Worm (Caenorhabditis elegans) whole organism, young adult: ENCODE results near the gene ced-9.

Experiments used
- B0035.1 ChIP-seq: sonication (generic microtip); optimal IDR thresholded peaks from 2 replicates; lab custom pipeline; 2016; ENCODE audit warnings: missing genetic modification characterization, mild to moderate bottlenecking, missing compliant biosample characterization, missing genotype, missing genetic modification reagents
- F52B5.7 ChIP-seq: sonication (generic microtip); optimal IDR thresholded peaks from 2 replicates; lab custom pipeline; 2016; ENCODE audit warnings: mild to moderate bottlenecking, missing genetic modification characterization, missing compliant biosample characterization
- K12H6.12 ChIP-seq: fragments of 200-800 bp; sonication (Bioruptor generic); optimal IDR thresholded peaks from 2 replicates; lab custom pipeline; 2018; ENCODE audit warnings: mild to moderate bottlenecking, missing genetic modification characterization, missing compliant biosample characterization
- T26A5.8 ChIP-seq: sonication (generic microtip); optimal IDR thresholded peaks from 2 replicates; lab custom pipeline; 2016; ENCODE audit warnings: missing genetic modification characterization, missing compliant biosample characterization
- ceh-27 ChIP-seq: fragments of 200-800 bp; sonication (Bioruptor generic); optimal IDR thresholded peaks from 2 replicates; lab custom pipeline; 2018; ENCODE audit warnings: mild to moderate bottlenecking, missing genetic modification characterization, moderate library complexity, missing compliant biosample characterization
- dpl-1 ChIP-seq: fragments of 150-350 bp; optimal IDR thresholded peaks from 2 replicates; lab custom pipeline; 2014; ENCODE audit warnings: missing biosample characterization, missing genetic modification reagents, missing genetic modification characterization
- egrh-3 ChIP-seq: fragments of 200-800 bp; sonication (Bioruptor generic); IDR thresholded peaks from 2 replicates; pipeline ENCODE4 v1.3.6; 2022; ENCODE audit warnings: missing genetic modification reagents, missing genetic modification characterization, missing compliant biosample characterization
- hlh-12 ChIP-seq: sonication (generic microtip); optimal IDR thresholded peaks from 2 replicates; lab custom pipeline; 2016; ENCODE audit warnings: missing genetic modification characterization, missing compliant biosample characterization
- lin-26 ChIP-seq: fragments of 200-800 bp; sonication (Bioruptor generic); IDR thresholded peaks from 2 replicates; pipeline ENCODE4 v1.3.6; 2022; ENCODE audit warnings: missing genetic modification reagents, missing genetic modification characterization, missing compliant biosample characterization
- pha-4 ChIP-seq: fragments of 150-350 bp; sonication (generic microtip); optimal IDR thresholded peaks from 2 replicates; lab custom pipeline; 2014; ENCODE audit warnings: missing biosample characterization, missing genetic modification reagents, missing genetic modification characterization

- TF ChIP-seq dpl-1 (GFP tag; lab: Kevin White, UChicago) (no peak), B0035.1 (tag; lab: Kevin White, UChicago) (no peak), K12H6.12 (no peak), hlh-12 (tag; lab: Kevin White, UChicago) (no peak), egrh-3 (GFP tag; lab: Robert Waterston, UW) (no peak), ceh-27 (GFP tag; lab: Kevin White, UChicago) (no peak), pha-4 (no peak), T26A5.8 (tag; lab: Kevin White, UChicago) (no peak), lin-26 (GFP tag; lab: Robert Waterston, UW) (no peak), F52B5.7 (tag; lab: Kevin White, UChicago) (no peak)
Observed at ce11 chrIII:10320788-10321187, 14.2 kb upstream of the ced-9 start, which contains the start of gene sas-7.
